Fruit fly (Drosophila melanogaster): ENCODE measurements around the gene CG14238.

The CG14238 gene

dm6 chr3R:26479208-26479607, 21.2 kb downstream of the CG14238 start (continued):
- no peak for TF ChIP-seq fd85E (GFP tag; optimal IDR thresholded peaks at IDR 0.05)
- no peak for TF ChIP-seq CG3032 (tag; optimal IDR thresholded peaks at IDR 0.05)
- peak; percentile 20 for TF ChIP-seq topi (GFP tag; optimal IDR thresholded peaks at IDR 0.05)
- no peak for TF ChIP-seq CG31627 (GFP tag; optimal IDR thresholded peaks at IDR 0.05)
- TF ChIP-seq CG11762 (GFP tag; optimal IDR thresholded peaks at IDR 0.05; ENCODE audit: insufficient read depth) = peak; percentile 9
- peak; percentile 55 for TF ChIP-seq OdsH (GFP tag; optimal IDR thresholded peaks at IDR 0.05)
- TF ChIP-seq CG11294 (GFP tag; IDR thresholded peaks at IDR 0.05) = no peak
- peak; percentile 68; the same call in 2 of the 3 replicates for TF ChIP-seq eg (GFP tag; IDR thresholded peaks at IDR 0.05)
- TF ChIP-seq CG8632 (GFP tag; optimal IDR thresholded peaks at IDR 0.05) = no peak
- peak; percentile 66 for TF ChIP-seq CG15336 (GFP tag; IDR thresholded peaks at IDR 0.05)
- TF ChIP-seq lz (GFP tag; optimal IDR thresholded peaks at IDR 0.05) = peak; percentile 11
- TF ChIP-seq acj6 (GFP tag; optimal IDR thresholded peaks at IDR 0.05) = peak; percentile 45
- TF ChIP-seq achi (GFP tag; optimal IDR thresholded peaks at IDR 0.05) = peak; percentile 56
- peak; percentile 24 for TF ChIP-seq spab (GFP tag; optimal IDR thresholded peaks at IDR 0.05)
- TF ChIP-seq CG10631 (GFP tag; optimal IDR thresholded peaks at IDR 0.05) = peak; percentile 60
- peak; percentile 61 for TF ChIP-seq CG3919 (GFP tag; optimal IDR thresholded peaks at IDR 0.05)
- TF ChIP-seq pdm3 (GFP tag; optimal IDR thresholded peaks at IDR 0.05) = peak; percentile 32
- TF ChIP-seq Lpt (GFP tag; optimal IDR thresholded peaks at IDR 0.05) = peak; percentile 38
- peak; percentile 3 for TF ChIP-seq CG8319 (GFP tag; optimal IDR thresholded peaks at IDR 0.05)
- TF ChIP-seq CG32006 (GFP tag; optimal IDR thresholded peaks at IDR 0.05) = peak; percentile 72
- TF ChIP-seq Blimp-1 (GFP tag; optimal IDR thresholded peaks at IDR 0.05) = no peak
- peak; percentile 27 for TF ChIP-seq dac (GFP tag; optimal IDR thresholded peaks at IDR 0.05)
- TF ChIP-seq net (GFP tag; optimal IDR thresholded peaks at IDR 0.05) = no peak
- peak; percentile 68 for TF ChIP-seq Hr4 (GFP tag; optimal IDR thresholded peaks at IDR 0.05)
- no peak for TF ChIP-seq Smox (GFP tag; optimal IDR thresholded peaks at IDR 0.05)
- no peak for TF ChIP-seq CG34406 (GFP tag; optimal IDR thresholded peaks at IDR 0.05)
- TF ChIP-seq CG4318 (GFP tag; optimal IDR thresholded peaks at IDR 0.05) = peak; percentile 41

DNA sequence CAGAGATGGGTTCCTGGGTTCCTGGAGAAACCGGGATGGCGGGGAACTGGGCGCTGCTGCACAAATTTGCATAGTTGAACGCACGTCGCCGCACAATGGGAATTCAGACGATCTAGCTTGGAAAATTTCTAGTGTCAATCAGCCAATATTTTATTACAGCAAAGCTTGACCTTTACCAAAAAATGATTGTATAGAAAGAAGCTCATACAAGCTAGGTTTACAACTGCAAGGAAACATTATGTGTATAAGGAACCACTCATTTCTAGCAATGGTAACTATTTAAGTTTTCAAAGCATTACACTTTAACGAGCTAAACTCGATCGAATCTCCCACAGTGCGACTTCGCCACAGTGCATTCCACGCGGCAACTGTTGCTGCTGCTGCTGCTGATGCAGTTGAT, 22.3 kb downstream of the CG14238 start:
- TF ChIP-seq lz (GFP tag; optimal IDR thresholded peaks at IDR 0.05) (no peak), CG15336 (GFP tag; IDR thresholded peaks at IDR 0.05) (0 out of 2 replicates have a peak, but pooled peaks have one; percentile 19), CG32006 (GFP tag; optimal IDR thresholded peaks at IDR 0.05) (peak; percentile 56)

- TF ChIP-seq CG16779 (tag; optimal IDR thresholded peaks at IDR 0.05) (no peak), CG3919 (GFP tag; optimal IDR thresholded peaks at IDR 0.05) (peak; percentile 38), CG4318 (GFP tag; optimal IDR thresholded peaks at IDR 0.05) (peak; percentile 35), CG6163 (GFP tag; IDR thresholded peaks at IDR 0.05) (no peak), Hr4 (GFP tag; optimal IDR thresholded peaks at IDR 0.05) (peak; percentile 40), CG32006 (GFP tag; optimal IDR thresholded peaks at IDR 0.05) (peak; percentile 68), Lpt (GFP tag; optimal IDR thresholded peaks at IDR 0.05) (peak; percentile 17), OdsH (GFP tag; optimal IDR thresholded peaks at IDR 0.05) (peak; percentile 24), Eip78C (GFP tag) (peak; percentile 62), acj6 (GFP tag; optimal IDR thresholded peaks at IDR 0.05) (no peak), CG15336 (GFP tag; IDR thresholded peaks at IDR 0.05) (peak; percentile 68; the same call in 1 of the 2 replicates), Eip93F (GFP tag; optimal IDR thresholded peaks at IDR 0.05) (no peak), CG6276 (GFP tag; optimal IDR thresholded peaks at IDR 0.05) (peak; percentile 11), CG10631 (GFP tag; optimal IDR thresholded peaks at IDR 0.05) (peak; percentile 5), Sox14 (GFP tag; optimal IDR thresholded peaks at IDR 0.05) (peak; percentile 12), eg (GFP tag; IDR thresholded peaks at IDR 0.05) (peak; percentile 41; the same call in 1 of the 3 replicates), salr (GFP tag; optimal IDR thresholded peaks at IDR 0.05) (peak in 1 of 2 experiments; percentile 38)
Observed at dm6 chr3R:26481231-26481630, 23.2 kb downstream of the CG14238 start.

DNA sequence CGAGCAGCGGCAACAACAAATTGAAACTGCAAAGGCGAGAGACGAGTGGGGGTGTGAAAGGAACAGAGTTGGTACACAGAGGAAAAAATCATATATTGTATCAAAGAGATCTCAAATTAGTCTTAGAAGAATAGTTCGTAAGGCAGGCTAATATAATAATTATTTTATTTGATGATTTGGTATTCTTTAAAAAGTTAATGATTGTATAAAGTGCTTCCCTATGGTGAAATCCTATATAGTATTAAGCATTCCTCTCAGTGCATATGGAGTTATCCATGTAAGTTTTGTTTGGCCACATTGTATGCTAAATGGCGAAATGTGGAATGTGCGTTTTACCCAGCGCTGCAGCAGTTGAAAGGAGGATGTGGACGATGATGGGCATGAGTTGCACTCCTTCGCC, 25.6 kb downstream of the CG14238 start:
- TF ChIP-seq Eip93F (GFP tag; optimal IDR thresholded peaks at IDR 0.05) (no peak), achi (GFP tag; optimal IDR thresholded peaks at IDR 0.05) (peak; percentile 28), topi (GFP tag; optimal IDR thresholded peaks at IDR 0.05) (peak; percentile 46), CG6854 (GFP tag; optimal IDR thresholded peaks at IDR 0.05) (no peak), CG8319 (GFP tag; optimal IDR thresholded peaks at IDR 0.05) (no peak), CG10669 (GFP tag; optimal IDR thresholded peaks at IDR 0.05) (peak; percentile 15), CG8119 (GFP tag; IDR thresholded peaks at IDR 0.05) (peak; percentile 60; the same call in 2 of the 3 replicates), CG15336 (GFP tag; IDR thresholded peaks at IDR 0.05) (peak; percentile 48), CG11294 (GFP tag; IDR thresholded peaks at IDR 0.05) (no peak), Ets96B (tag; optimal IDR thresholded peaks at IDR 0.05) (peak; percentile 49), Hr38 (GFP tag; optimal IDR thresholded peaks at IDR 0.05) (no peak), CG3032 (tag; optimal IDR thresholded peaks at IDR 0.05) (no peak), CG6276 (GFP tag; optimal IDR thresholded peaks at IDR 0.05) (peak; percentile 37), CG8632 (GFP tag; optimal IDR thresholded peaks at IDR 0.05) (no peak), CG6808 (GFP tag; optimal IDR thresholded peaks at IDR 0.05) (no peak), vri (GFP tag; optimal IDR thresholded peaks at IDR 0.05) (no peak), CG9139 (GFP tag; optimal IDR thresholded peaks at IDR 0.05) (no peak), spab (GFP tag; optimal IDR thresholded peaks at IDR 0.05) (no peak), CG31627 (GFP tag; optimal IDR thresholded peaks at IDR 0.05) (peak; percentile 13), CG3919 (GFP tag; optimal IDR thresholded peaks at IDR 0.05) (peak; percentile 43), CG10631 (GFP tag; optimal IDR thresholded peaks at IDR 0.05) (peak; percentile 33), CG4318 (GFP tag; optimal IDR thresholded peaks at IDR 0.05) (no peak), eg (GFP tag; IDR thresholded peaks at IDR 0.05) (no peak), Hr4 (GFP tag; optimal IDR thresholded peaks at IDR 0.05) (peak; percentile 37), net (GFP tag; optimal IDR thresholded peaks at IDR 0.05) (peak; percentile 15), Sox14 (GFP tag; optimal IDR thresholded peaks at IDR 0.05) (peak; percentile 5)
